Worm (Caenorhabditis elegans) whole organism, young adult: ENCODE results near the gene sel-10.
A peak's percentile ranks its signal among the peaks of the same experiment; 100 is the strongest.

Experiments used
- K11D2.4 ChIP-seq: fragments of 200-800 bp; sonication (Bioruptor generic); IDR thresholded peaks from 2 replicates; pipeline ENCODE4 v1.3.6; 2022; ENCODE audit warnings: missing genetic modification reagents, missing genetic modification characterization, missing compliant biosample characterization
- Y53F4B.3 ChIP-seq: fragments of 200-800 bp; sonication (Bioruptor generic); IDR thresholded peaks from 2 replicates; pipeline ENCODE4 v1.3.6; 2022; ENCODE audit warnings: missing genetic modification reagents, missing genetic modification characterization, missing compliant biosample characterization
- aptf-3 ChIP-seq: fragments of 200-800 bp; sonication (Bioruptor generic); IDR thresholded peaks from 2 replicates; pipeline ENCODE4 v1.3.6; 2022; ENCODE audit warnings: missing genetic modification characterization, missing compliant biosample characterization
- athp-1 ChIP-seq: sonication (generic microtip); optimal IDR thresholded peaks from 2 replicates; lab custom pipeline; 2017; ENCODE audit warnings: mild to moderate bottlenecking, missing genetic modification characterization, missing compliant biosample characterization
- attf-3 ChIP-seq: fragments of 200-800 bp; sonication (Bioruptor generic); conservative IDR thresholded peaks from 2 replicates; pipeline ENCODE4 v1.3.6; 2022; ENCODE audit warnings: missing genetic modification reagents, missing genetic modification characterization, missing compliant biosample characterization
- attf-6 ChIP-seq: fragments of 200-800 bp; sonication (Bioruptor generic); IDR thresholded peaks from 2 replicates; pipeline ENCODE4 v1.3.6; 2022; ENCODE audit warnings: missing genetic modification reagents, missing genetic modification characterization, missing compliant biosample characterization
- ccch-3 ChIP-seq: fragments of 200-800 bp; sonication (Bioruptor generic); optimal IDR thresholded peaks from 2 replicates; lab custom pipeline; 2018; ENCODE audit warnings: mild to moderate bottlenecking, missing genetic modification characterization, missing compliant biosample characterization
- ceh-27 ChIP-seq: fragments of 200-800 bp; sonication (Bioruptor generic); optimal IDR thresholded peaks from 2 replicates; lab custom pipeline; 2018; ENCODE audit warnings: mild to moderate bottlenecking, missing genetic modification characterization, moderate library complexity, missing compliant biosample characterization
- ceh-79 ChIP-seq: sonication (generic microtip); optimal IDR thresholded peaks from 2 replicates; lab custom pipeline; 2017; ENCODE audit warnings: mild to moderate bottlenecking, missing genetic modification characterization, missing compliant biosample characterization
- ceh-91 ChIP-seq: fragments of 200-800 bp; sonication (Bioruptor generic); IDR thresholded peaks from 2 replicates; pipeline ENCODE4 v1.3.6; 2022; ENCODE audit warnings: missing genetic modification reagents, missing genetic modification characterization, missing compliant biosample characterization
- efl-1 ChIP-seq: fragments of 150-350 bp; optimal IDR thresholded peaks from 2 replicates; lab custom pipeline; 2014; ENCODE audit warnings: missing biosample characterization, missing genetic modification reagents, missing genetic modification characterization
- egrh-3 ChIP-seq: fragments of 200-800 bp; sonication (Bioruptor generic); IDR thresholded peaks from 2 replicates; pipeline ENCODE4 v1.3.6; 2022; ENCODE audit warnings: missing genetic modification reagents, missing genetic modification characterization, missing compliant biosample characterization
- fkh-3 ChIP-seq: sonication (generic microtip); optimal IDR thresholded peaks from 2 replicates; lab custom pipeline; 2016; ENCODE audit warnings: mild to moderate bottlenecking, missing genetic modification characterization, missing compliant biosample characterization
- him-1 ChIP-seq: sonication (generic microtip); optimal IDR thresholded peaks from 2 replicates; lab custom pipeline; 2016; ENCODE audit warnings: missing genotype, missing genetic modification reagents, missing genetic modification characterization, missing compliant biosample characterization
- hmg-1.2 ChIP-seq: fragments of 200-800 bp; sonication (Bioruptor generic); IDR thresholded peaks from 2 replicates; pipeline ENCODE4 v1.3.6; 2022; ENCODE audit warnings: missing genetic modification reagents, missing genetic modification characterization, missing compliant biosample characterization
- hsf-1 ChIP-seq: fragments of 200-800 bp; sonication (Bioruptor generic); IDR thresholded peaks from 2 replicates; pipeline ENCODE4 v1.3.6; 2022; ENCODE audit warnings: missing genetic modification reagents, missing genetic modification characterization, missing compliant biosample characterization
- lag-1 ChIP-seq: fragments of 200-800 bp; sonication (Bioruptor generic); IDR thresholded peaks from 2 replicates; pipeline ENCODE4 v1.3.6; 2022; ENCODE audit warnings: missing genetic modification reagents, missing genetic modification characterization, missing compliant biosample characterization
- let-526 ChIP-seq: fragments of 200-800 bp; sonication (Bioruptor generic); IDR thresholded peaks from 2 replicates; pipeline ENCODE4 v1.3.6; 2022; ENCODE audit warnings: missing genetic modification reagents, missing genetic modification characterization, missing compliant biosample characterization
- lin-26 ChIP-seq: fragments of 200-800 bp; sonication (Bioruptor generic); IDR thresholded peaks from 2 replicates; pipeline ENCODE4 v1.3.6; 2022; ENCODE audit warnings: missing genetic modification reagents, missing genetic modification characterization, missing compliant biosample characterization
- lsl-1 ChIP-seq: fragments of 200-800 bp; sonication (Bioruptor generic); optimal IDR thresholded peaks from 2 replicates; lab custom pipeline; 2018; ENCODE audit warnings: mild to moderate bottlenecking, missing genetic modification characterization, moderate library complexity, missing compliant biosample characterization
- madf-8 ChIP-seq: fragments of 200-800 bp; sonication (Bioruptor generic); conservative IDR thresholded peaks from 2 replicates; pipeline ENCODE4 v1.3.6; 2022; ENCODE audit warnings: missing genetic modification reagents, missing genetic modification characterization, missing compliant biosample characterization
- mes-4 ChIP-seq: sonication (generic microtip); optimal IDR thresholded peaks from 2 replicates; lab custom pipeline; 2016; ENCODE audit warnings: missing genotype, missing genetic modification characterization, missing compliant biosample characterization
- repo-1 ChIP-seq: sonication (generic microtip); optimal IDR thresholded peaks from 2 replicates; lab custom pipeline; 2017; ENCODE audit warnings: mild to moderate bottlenecking, missing genetic modification characterization, missing compliant biosample characterization
- snpc-3.4 ChIP-seq: sonication (generic microtip); optimal IDR thresholded peaks from 2 replicates; lab custom pipeline; 2017; ENCODE audit warnings: missing genetic modification characterization, mild to moderate bottlenecking, missing compliant biosample characterization, antibody characterized with exemption, moderate library complexity, missing genotype, missing genetic modification reagents
- unc-130 ChIP-seq: sonication (generic microtip); optimal IDR thresholded peaks from 2 replicates; lab custom pipeline; 2016; ENCODE audit warnings: missing genetic modification reagents, missing genetic modification characterization, missing compliant biosample characterization
- ztf-25 ChIP-seq: fragments of 200-800 bp; sonication (Bioruptor generic); IDR thresholded peaks from 2 replicates; pipeline ENCODE4 v1.3.6; 2022; ENCODE audit warnings: missing genetic modification reagents, missing genetic modification characterization, missing compliant biosample characterization
- ztf-28 ChIP-seq: fragments of 200-800 bp; sonication (Bioruptor generic); IDR thresholded peaks from 2 replicates; pipeline ENCODE4 v1.3.6; 2022; ENCODE audit warnings: missing genetic modification reagents, missing genetic modification characterization, missing compliant biosample characterization

sel-10 gene

DNA sequence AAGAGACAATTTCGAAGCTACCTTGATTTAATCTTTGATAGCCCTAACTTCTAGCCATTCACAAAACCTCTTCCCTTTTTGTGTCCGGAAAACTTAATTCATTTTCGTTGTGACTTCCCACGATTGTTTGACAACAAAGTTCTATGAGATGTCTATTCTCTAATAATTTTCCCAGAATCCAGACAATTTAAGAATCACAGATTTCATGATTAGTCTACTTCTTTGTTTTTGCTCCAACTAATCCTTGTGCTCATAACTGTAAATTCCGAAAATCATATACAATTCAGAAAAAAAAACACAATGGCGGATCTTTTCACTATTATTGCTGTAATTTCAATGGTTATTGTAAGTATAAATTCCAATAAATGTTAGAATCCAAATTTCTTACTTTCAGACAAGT, 43.3 kb downstream of the sel-10 start, which contains the start of gene srx-137:
srx-137 (plus strand) TSS at position 301 of the 400 bp plus-strand sequence.
- no peak for TF ChIP-seq efl-1 (GFP tag; lab: Kevin White, UChicago)

DNA sequence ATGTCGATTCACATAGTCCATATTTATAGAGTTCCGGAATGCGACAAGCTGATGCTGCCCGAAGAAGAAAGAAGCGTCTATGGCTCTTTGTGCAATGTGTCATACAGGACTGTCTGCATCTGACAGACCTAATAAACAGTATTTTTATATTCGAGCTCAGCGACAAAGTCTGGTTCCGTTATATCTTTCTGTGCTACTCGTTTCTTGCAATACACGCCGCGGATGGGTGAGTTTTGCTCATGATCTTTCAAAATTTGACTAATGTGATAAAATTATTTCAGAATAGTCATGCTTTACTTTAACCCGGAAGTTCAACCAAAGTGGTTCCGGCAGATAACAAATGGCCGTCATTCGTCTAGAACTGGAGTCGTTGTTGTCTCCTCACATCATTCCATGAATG, 44.5 kb downstream of the sel-10 start:
- TF ChIP-seq Y53F4B.3 (GFP tag; lab: Robert Waterston, UW) (no peak), aptf-3 (GFP tag; lab: Robert Waterston, UW) (no peak), madf-8 (GFP tag; lab: Robert Waterston, UW) (no peak), hmg-1.2 (GFP tag; lab: Robert Waterston, UW) (no peak), lag-1 (GFP tag; lab: Robert Waterston, UW) (no peak), ztf-25 (GFP tag; lab: Robert Waterston, UW) (no peak)

DNA sequence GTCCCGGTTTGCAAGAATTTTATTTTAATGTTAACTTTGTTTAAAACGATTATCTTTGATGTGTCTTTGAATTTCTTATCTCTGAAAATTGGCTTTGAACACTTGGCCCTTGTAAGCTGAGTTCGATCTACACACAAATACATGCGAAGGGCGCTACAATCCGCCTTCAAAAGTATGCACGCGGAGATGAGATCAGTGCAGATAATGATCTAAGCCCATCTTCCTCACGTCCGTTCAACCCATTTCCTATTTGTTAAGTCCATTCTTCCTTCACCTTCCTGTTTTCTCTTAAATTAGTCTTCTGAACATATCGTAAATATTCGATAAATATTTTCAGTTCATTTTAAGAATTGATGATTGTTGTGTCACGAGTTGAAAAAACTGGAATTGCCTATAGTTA, 47.2 kb downstream of the sel-10 start, which contains the start of gene nhr-175:
nhr-175 (plus strand) TSS at position 339 of the 400 bp plus-strand sequence.
- TF ChIP-seq attf-6 (no peak), repo-1 (tag; lab: Kevin White, UChicago) (no peak), ztf-28 (GFP tag; lab: Robert Waterston, UW) (no peak), ceh-91 (GFP tag; lab: Robert Waterston, UW) (no peak)
- TF ChIP-seq, all 124 proteins: peak for 0

DNA sequence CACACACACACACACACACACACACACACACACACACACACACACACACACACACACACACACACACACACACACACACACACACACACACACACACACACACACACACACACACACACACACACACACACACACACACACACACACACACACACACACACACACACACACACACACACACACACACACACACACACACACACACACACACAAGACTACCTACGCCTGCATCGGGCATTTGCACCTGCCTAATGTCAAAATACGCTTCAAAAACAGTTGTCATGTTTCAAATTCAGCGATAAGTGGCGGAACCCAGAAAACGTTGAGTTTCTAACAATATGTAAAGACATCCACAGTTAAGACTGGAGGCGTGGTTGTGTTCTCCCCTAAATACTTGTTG, 49.7 kb downstream of the sel-10 start:
- TF ChIP-seq egrh-3 (peak; percentile 76; the same call in 1 of the 2 replicates), ceh-27 (GFP tag; lab: Kevin White, UChicago) (peak; percentile 10)
- TF ChIP-seq, all 124 proteins: peak for 2; not testable (repeated sequence) for 122

DNA sequence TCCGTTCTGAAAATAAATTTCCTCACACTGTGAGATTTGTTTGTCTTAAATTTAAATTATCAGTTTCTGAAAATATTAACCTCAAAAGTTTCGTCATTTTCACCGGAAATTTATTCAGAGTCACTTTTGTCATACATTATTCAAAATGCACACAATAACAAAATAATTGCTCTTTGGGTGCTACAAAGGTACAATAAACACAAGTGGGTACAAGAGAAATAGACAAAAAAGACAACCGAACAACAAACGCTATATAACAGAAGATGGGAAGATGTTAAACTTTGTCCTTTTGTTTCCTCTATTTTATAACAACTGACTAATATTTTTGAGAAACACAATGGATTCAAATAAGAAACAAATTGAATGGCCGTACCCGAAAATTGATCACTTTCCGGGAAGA, 50.4 kb downstream of the sel-10 start:
- TF ChIP-seq hsf-1 (GFP tag; lab: Robert Waterston, UW) (no peak), him-1 (tag; lab: Kevin White, UChicago) (no peak), attf-3 (no peak), let-526 (GFP tag; lab: Robert Waterston, UW) (no peak), lin-26 (GFP tag; lab: Robert Waterston, UW) (no peak), ccch-3 (GFP tag; lab: Kevin White, UChicago) (no peak), mes-4 (tag; lab: Kevin White, UChicago) (no peak), fkh-3 (no peak), K11D2.4 (no peak), athp-1 (tag; lab: Kevin White, UChicago) (no peak), lsl-1 (GFP tag; lab: Kevin White, UChicago) (no peak), ceh-79 (tag; lab: Kevin White, UChicago) (no peak), snpc-3.4 (no peak), unc-130 (no peak)
